Worm (Caenorhabditis elegans): ENCODE data around the gene srj-29.
"Not testable (repeated sequence)": the region's sequence is repeated elsewhere in the genome, so short reads cannot be mapped to it uniquely, and the experiment has no call there.

srj-29 gene

ce11 chrV:16075250-16075709 is at the start of gene srj-29, which contains the start of gene F14H3.12:
Gene srj-29, plus strand, starts transcription at chrV:16075659.
Gene F14H3.12, minus strand, starts transcription at chrV:16075323.
- TF ChIP-seq unc-62 (GFP tag; optimal IDR thresholded peaks at IDR 0.05) = no peak

ce11 chrV:16029237-16029636 is 46.2 kb upstream of the srj-29 start:
- no peak for TF ChIP-seq unc-62 (GFP tag; optimal IDR thresholded peaks at IDR 0.05)

- no peak for TF ChIP-seq unc-62 (GFP tag; optimal IDR thresholded peaks at IDR 0.05)
These were observed 43.9 kb upstream of the srj-29 start, which contains the start of gene T10C6.7 for ce11 chrV:16031571-16031970. Gene T10C6.7, minus strand, starts transcription at chrV:16031713.

ce11 chrV:16032761-16033160 is 42.7 kb upstream of the srj-29 start, which contains the start of gene T10C6.16:
Gene T10C6.16, minus strand, starts transcription at chrV:16033005.
- no peak for TF ChIP-seq unc-62 (GFP tag; optimal IDR thresholded peaks at IDR 0.05)

ce11 chrV:16033491-16033890 is 42.0 kb upstream of the srj-29 start:
- no peak for TF ChIP-seq unc-62 (GFP tag; optimal IDR thresholded peaks at IDR 0.05)

ce11 chrV:16036166-16036565 is 39.3 kb upstream of the srj-29 start, which contains the start of gene T10C6.10:
Gene T10C6.10, plus strand, starts transcription at chrV:16036413.
- no peak for TF ChIP-seq unc-62 (GFP tag; optimal IDR thresholded peaks at IDR 0.05)

- TF ChIP-seq unc-62 (GFP tag; optimal IDR thresholded peaks at IDR 0.05) = not testable (repeated sequence)
These were observed 35.2 kb upstream of the srj-29 start, which contains the start of the genes his-4 and his-3 for ce11 chrV:16040140-16040827. Gene his-4, minus strand, starts transcription at chrV:16040515. Gene his-3, plus strand, starts transcription at chrV:16040808.

- no peak for TF ChIP-seq unc-62 (GFP tag; optimal IDR thresholded peaks at IDR 0.05)
These were observed 34.0 kb upstream of the srj-29 start for ce11 chrV:16041412-16041811.

- not testable (repeated sequence) for TF ChIP-seq unc-62 (GFP tag; optimal IDR thresholded peaks at IDR 0.05)
These were observed 33.3 kb upstream of the srj-29 start, which contains the start of the genes his-2 and his-1 for ce11 chrV:16041925-16042742. Gene his-2, minus strand, starts transcription at chrV:16042283. Gene his-1, plus strand, starts transcription at chrV:16042520.

ce11 chrV:16042743-16043014 is 32.8 kb upstream of the srj-29 start:
- TF ChIP-seq unc-62 (GFP tag; optimal IDR thresholded peaks at IDR 0.05) = no peak

ce11 chrV:16043686-16044085 is 31.8 kb upstream of the srj-29 start:
- TF ChIP-seq unc-62 (GFP tag; optimal IDR thresholded peaks at IDR 0.05) = no peak

- TF ChIP-seq unc-62 (GFP tag; optimal IDR thresholded peaks at IDR 0.05) = no peak
These were observed 29.6 kb upstream of the srj-29 start, which contains the start of gene T10C6.15 for ce11 chrV:16045837-16046236. Gene T10C6.15, minus strand, starts transcription at chrV:16045940.

ce11 chrV:16046573-16046972 is 28.9 kb upstream of the srj-29 start, which contains the start of gene ZK285.2:
Gene ZK285.2, plus strand, starts transcription at chrV:16046873.
- no peak for TF ChIP-seq unc-62 (GFP tag; optimal IDR thresholded peaks at IDR 0.05)

ce11 chrV:16047052-16047451 is 28.4 kb upstream of the srj-29 start:
- no peak for TF ChIP-seq unc-62 (GFP tag; optimal IDR thresholded peaks at IDR 0.05)

ce11 chrV:16047508-16047907 is 28.0 kb upstream of the srj-29 start, which contains the start of gene str-198:
Gene str-198, plus strand, starts transcription at chrV:16047808.
- TF ChIP-seq unc-62 (GFP tag; optimal IDR thresholded peaks at IDR 0.05) = no peak

ce11 chrV:16049177-16049576 is 26.3 kb upstream of the srj-29 start, which contains the start of gene best-12:
Gene best-12, plus strand, starts transcription at chrV:16049477.
- no peak for TF ChIP-seq unc-62 (GFP tag; optimal IDR thresholded peaks at IDR 0.05)
